Worm (Caenorhabditis elegans) whole organism, L3 larva: ENCODE measurements around the gene inx-2.

Experiments
- R02D3.7 ChIP-seq: fragments of 150-350 bp; optimal IDR thresholded peaks from 2 replicates; lab custom pipeline; 2014; ENCODE audit warnings: missing biosample characterization, missing genetic modification characterization
- ceh-9 ChIP-seq: sonication (generic microtip); optimal IDR thresholded peaks from 2 replicates; lab custom pipeline; 2018; ENCODE audit warnings: missing biosample characterization, missing genetic modification characterization
- egl-5 ChIP-seq: fragments of 150-350 bp; optimal IDR thresholded peaks from 2 replicates; lab custom pipeline; 2017; ENCODE audit warnings: missing biosample characterization, missing genetic modification reagents, missing genetic modification characterization, inconsistent platforms
- elt-1 ChIP-seq: fragments of 150-350 bp; optimal IDR thresholded peaks from 2 replicates; lab custom pipeline; 2014; ENCODE audit warnings: missing biosample characterization, missing genetic modification characterization
- fkh-2 ChIP-seq: fragments of 150-350 bp; optimal IDR thresholded peaks from 2 replicates; lab custom pipeline; 2014; ENCODE audit warnings: missing biosample characterization, missing genetic modification reagents, missing genetic modification characterization
- nfya-1 ChIP-seq: sonication (generic microtip); optimal IDR thresholded peaks from 2 replicates; lab custom pipeline; 2017; ENCODE audit warnings: missing genetic modification characterization, mild to moderate bottlenecking, missing compliant biosample characterization, antibody characterized with exemption, moderate library complexity; ENCODE audit not compliant: insufficient read depth
- nhr-12 ChIP-seq: fragments of 150-350 bp; optimal IDR thresholded peaks from 2 replicates; lab custom pipeline; 2014; ENCODE audit warnings: missing biosample characterization, missing genetic modification characterization

- no peak for TF ChIP-seq ceh-9 (tag; lab: Kevin White, UChicago)
- no peak for TF ChIP-seq nfya-1 (tag; lab: Kevin White, UChicago)
- TF ChIP-seq R02D3.7: no peak
- TF ChIP-seq egl-5 (tag; lab: Kevin White, UChicago): no peak
- no peak for TF ChIP-seq fkh-2 (tag; lab: Kevin White, UChicago)
- no peak for TF ChIP-seq nhr-12 (tag; lab: Kevin White, UChicago)
- no peak for TF ChIP-seq elt-1
These were observed 29.8 kb downstream of the inx-2 start, which contains the start of gene C03A3.9 for ce11 chrX:11266711-11267110.
